ENCODE assay signal across 1 worm cellular context in the genomic region with DNA sequence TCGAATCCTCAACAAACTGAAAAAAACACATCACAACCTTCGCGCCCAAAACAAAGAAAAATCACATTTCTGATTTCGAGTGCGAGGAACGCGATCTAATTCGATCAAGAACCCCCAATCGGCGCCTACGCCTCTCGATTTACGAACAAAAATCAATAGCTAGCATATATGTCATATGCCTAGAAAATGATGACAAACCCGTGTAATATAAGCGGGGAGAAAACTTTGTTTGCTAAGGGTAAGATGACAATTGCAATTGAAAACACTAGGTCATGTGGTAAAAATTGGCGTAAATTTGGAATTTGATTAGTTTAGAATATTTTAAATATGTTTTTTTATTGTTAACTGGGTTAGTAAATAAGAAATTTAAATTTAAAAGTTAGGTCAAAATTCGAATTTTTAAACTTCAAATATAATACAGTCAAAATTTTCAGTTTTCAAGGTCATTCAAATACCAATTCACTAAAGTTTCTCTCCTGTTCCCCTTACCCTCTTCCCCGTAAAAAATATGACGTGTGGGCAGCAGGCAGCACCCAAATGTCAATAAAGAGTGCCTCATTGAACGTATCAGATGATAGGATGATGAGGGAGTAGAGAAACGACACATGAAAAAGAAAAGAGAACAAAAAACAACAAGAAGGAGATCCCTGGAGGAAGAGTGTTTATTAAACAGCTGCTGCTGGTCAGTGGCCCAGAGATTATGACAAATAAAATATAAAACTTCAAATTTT.
TF ChIP-seq lines count a peak whose summit lies in the region.

No protein-coding gene starts in this region.

TF ChIP-seq in whole organism, L4 larva, 104 proteins besides CTCF, POLR2A, EP300 and RAD21 (continued from another document):
- TF ChIP-seq daf-16 (GFP tag; optimal IDR thresholded peaks at IDR 0.05; lab: Kevin White, UChicago) (peak in 1 of 2 experiments; percentile 85), daf-16 (tag; optimal IDR thresholded peaks at IDR 0.05; lab: Kevin White, UChicago) (peak; percentile 53), gei-8 (GFP tag; optimal IDR thresholded peaks at IDR 0.05; lab: Kevin White, UChicago) (no peak), lin-38 (GFP tag; IDR thresholded peaks at IDR 0.05; lab: Robert Waterston, UW) (no peak), nhr-25 (tag; optimal IDR thresholded peaks at IDR 0.05; lab: Kevin White, UChicago; ENCODE audit: borderline replicate concordance, insufficient read depth) (peak; percentile 45), zfp-2 (tag; optimal IDR thresholded peaks at IDR 0.05; lab: Kevin White, UChicago) (no peak), ceh-62 (tag; optimal IDR thresholded peaks at IDR 0.05; lab: Kevin White, UChicago) (no peak), nhr-76 (tag; optimal IDR thresholded peaks at IDR 0.05; lab: Kevin White, UChicago) (no peak), mes-2 (tag; optimal IDR thresholded peaks at IDR 0.05; lab: Kevin White, UChicago; ENCODE audit: poor library complexity, severe bottlenecking) (peak; percentile 62), ztf-7 (tag; optimal IDR thresholded peaks at IDR 0.05; lab: Kevin White, UChicago) (no peak), mxl-2 (GFP tag; conservative IDR thresholded peaks at IDR 0.05; lab: Robert Waterston, UW) (0 out of 2 replicates have a peak, but pooled peaks have one; percentile 21), pqm-1 (tag; optimal IDR thresholded peaks at IDR 0.05; lab: Kevin White, UChicago) (peak; percentile 25), tra-1 (GFP tag; IDR thresholded peaks at IDR 0.05; lab: Robert Waterston, UW) (no peak), Y105C5A.15 (GFP tag; IDR thresholded peaks at IDR 0.05; lab: Robert Waterston, UW) (no peak), hif-1 (tag; optimal IDR thresholded peaks at IDR 0.05; lab: Kevin White, UChicago) (peak in 1 of 2 experiments; percentile 36), aly-2 (tag; optimal IDR thresholded peaks at IDR 0.05; lab: Kevin White, UChicago) (no peak), mdt-29 (GFP tag; IDR thresholded peaks at IDR 0.05; lab: Robert Waterston, UW) (no peak), dve-1 (tag; optimal IDR thresholded peaks at IDR 0.05; lab: Kevin White, UChicago; ENCODE audit: insufficient read depth) (peak; percentile 64), ceh-32 (tag; optimal IDR thresholded peaks at IDR 0.05; lab: Kevin White, UChicago; ENCODE audit: poor library complexity) (no peak), Y48G9A.11 (GFP tag; IDR thresholded peaks at IDR 0.05; lab: Robert Waterston, UW) (no peak), ceh-20 (GFP tag; IDR thresholded peaks at IDR 0.05; lab: Robert Waterston, UW) (0 out of 2 replicates have a peak, but pooled peaks have one; percentile 42), nhr-41 (GFP tag; IDR thresholded peaks at IDR 0.05; lab: Robert Waterston, UW) (no peak), pha-4 (GFP tag; IDR thresholded peaks at IDR 0.05; lab: Robert Waterston, UW) (no peak), pha-4 (tag; optimal IDR thresholded peaks at IDR 0.05; lab: Kevin White, UChicago) (peak; percentile 98), spr-1 (tag; optimal IDR thresholded peaks at IDR 0.05; lab: Kevin White, UChicago) (no peak), unc-130 (GFP tag; optimal IDR thresholded peaks at IDR 0.05; lab: Kevin White, UChicago) (no peak), nhr-11 (tag; optimal IDR thresholded peaks at IDR 0.05; lab: Kevin White, UChicago) (peak; percentile 40), ceh-28 (tag; optimal IDR thresholded peaks at IDR 0.05; lab: Kevin White, UChicago) (no peak), fos-1 (tag; optimal IDR thresholded peaks at IDR 0.05; lab: Kevin White, UChicago) (no peak), F26F4.8 (GFP tag; conservative IDR thresholded peaks at IDR 0.05; lab: Robert Waterston, UW) (no peak)
